Fruit fly (Drosophila melanogaster): Measurements from ENCODE around the gene Nup205.
A peak's percentile ranks its signal among the peaks of the same experiment; 100 is the strongest.

Nup205 gene

DNA sequence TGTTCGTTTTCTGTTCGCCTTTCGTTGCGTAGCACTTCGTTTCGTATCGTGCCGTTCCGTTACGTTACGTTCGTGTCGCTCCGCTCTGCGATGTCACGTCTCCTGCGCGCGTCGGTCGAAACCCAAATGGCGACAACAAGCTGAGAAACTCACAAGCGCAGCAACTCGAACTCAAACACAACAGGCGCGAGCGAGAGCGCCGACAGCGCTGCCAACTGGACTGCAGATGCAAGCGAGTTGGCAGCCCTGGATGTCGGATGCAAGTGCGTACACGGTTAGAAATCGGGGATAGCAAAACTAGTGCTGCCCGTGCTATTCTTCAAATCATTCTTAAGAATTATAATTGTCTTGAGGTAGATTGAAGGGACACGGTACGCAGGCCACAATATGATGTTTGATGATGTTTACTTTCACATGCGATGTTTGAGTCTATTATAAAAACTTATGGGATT, 3.6 kb upstream of the Nup205 start (continued):
- no peak for TF ChIP-seq CG7745 (tag; optimal IDR thresholded peaks at IDR 0.05)
- peak; percentile 64 for TF ChIP-seq CG12942 (GFP tag; optimal IDR thresholded peaks at IDR 0.05)
- TF ChIP-seq trem (tag; optimal IDR thresholded peaks at IDR 0.05), result peak; percentile 100
- no peak for TF ChIP-seq usp (GFP tag; optimal IDR thresholded peaks at IDR 0.05)
- peak; percentile 59 for TF ChIP-seq CG9817 (tag; optimal IDR thresholded peaks at IDR 0.05)
- TF ChIP-seq Awh (GFP tag; IDR thresholded peaks at IDR 0.05), result peak; percentile 64; the same call in 1 of the 2 replicates
- TF ChIP-seq CG9609 (GFP tag; optimal IDR thresholded peaks at IDR 0.05), result peak; percentile 66
- no peak for TF ChIP-seq D (optimal IDR thresholded peaks at IDR 0.05)
- peak; percentile 12 for TF ChIP-seq D (GFP tag; optimal IDR thresholded peaks at IDR 0.05)
- peak; percentile 78 for TF ChIP-seq dysf (GFP tag; IDR thresholded peaks at IDR 0.05)
- peak; percentile 82 for TF ChIP-seq CG30403 (GFP tag; optimal IDR thresholded peaks at IDR 0.05)
- TF ChIP-seq MESR4 (GFP tag; optimal IDR thresholded peaks at IDR 0.05), result peak; percentile 42
- peak; percentile 82 for TF ChIP-seq CG14014 (GFP tag; IDR thresholded peaks at IDR 0.05)
- TF ChIP-seq eyg (GFP tag; optimal IDR thresholded peaks at IDR 0.05), result peak; percentile 40
- TF ChIP-seq salm (tag; optimal IDR thresholded peaks at IDR 0.05), result no peak
- peak; percentile 61 for TF ChIP-seq fd96Cb (tag; optimal IDR thresholded peaks at IDR 0.05)
- TF ChIP-seq CG2875 (GFP tag; optimal IDR thresholded peaks at IDR 0.05), result peak; percentile 38
- TF ChIP-seq CG6683 (GFP tag; optimal IDR thresholded peaks at IDR 0.05), result no peak
- TF ChIP-seq jigr1 (GFP tag; IDR thresholded peaks at IDR 0.05), result no peak
- 0 out of 2 replicates have a peak, but pooled peaks have one; percentile 9 for TF ChIP-seq ro (GFP tag; IDR thresholded peaks at IDR 0.05)
- TF ChIP-seq NfI (GFP tag; optimal IDR thresholded peaks at IDR 0.05), result peak; percentile 74
- peak; percentile 28 for TF ChIP-seq CG17186 (GFP tag; optimal IDR thresholded peaks at IDR 0.05)
- no peak for TF ChIP-seq Nf-YB (GFP tag; optimal IDR thresholded peaks at IDR 0.05)
- TF ChIP-seq D19B (GFP tag; optimal IDR thresholded peaks at IDR 0.05), result peak; percentile 57
- peak; percentile 69 for TF ChIP-seq Camta (GFP tag; optimal IDR thresholded peaks at IDR 0.05)
- peak; percentile 43 for TF ChIP-seq Max (GFP tag; optimal IDR thresholded peaks at IDR 0.05)
- TF ChIP-seq pita (GFP tag; optimal IDR thresholded peaks at IDR 0.05), result no peak
- 0 out of 3 replicates have a peak, but pooled peaks have one; percentile 20 for TF ChIP-seq CG3726 (GFP tag; IDR thresholded peaks at IDR 0.05)
- TF ChIP-seq vfl (GFP tag; optimal IDR thresholded peaks at IDR 0.05), result peak; percentile 36
- peak; percentile 58 for TF ChIP-seq Oli (tag; optimal IDR thresholded peaks at IDR 0.05)
- peak; percentile 69; the same call in 2 of the 3 replicates for TF ChIP-seq CG6791 (GFP tag; IDR thresholded peaks at IDR 0.05; ENCODE audit: partially characterized antibody)
- TF ChIP-seq CG11398 (GFP tag; optimal IDR thresholded peaks at IDR 0.05), result no peak
- peak; percentile 73 for TF ChIP-seq CG2712 (tag; optimal IDR thresholded peaks at IDR 0.05)
- peak; percentile 63 for TF ChIP-seq Meics (GFP tag; optimal IDR thresholded peaks at IDR 0.05)
- TF ChIP-seq CG9437 (GFP tag; optimal IDR thresholded peaks at IDR 0.05), result peak; percentile 99
- TF ChIP-seq Ptx1 (GFP tag; IDR thresholded peaks at IDR 0.05), result peak; percentile 76
- TF ChIP-seq mld (GFP tag; IDR thresholded peaks at IDR 0.05; ENCODE audit: partially characterized antibody), result 0 out of 3 replicates have a peak, but pooled peaks have one; percentile 58
- TF ChIP-seq ems (GFP tag; optimal IDR thresholded peaks at IDR 0.05), result peak; percentile 74
- peak; percentile 74 for TF ChIP-seq Chrac-16 (GFP tag; optimal IDR thresholded peaks at IDR 0.05)
- peak; percentile 20 for TF ChIP-seq CG7987 (GFP tag; optimal IDR thresholded peaks at IDR 0.05)
- no peak for TF ChIP-seq lov (optimal IDR thresholded peaks at IDR 0.05)
- peak; percentile 82 for TF ChIP-seq lov (GFP tag; IDR thresholded peaks at IDR 0.05)
- peak; percentile 69 for TF ChIP-seq stc (GFP tag; IDR thresholded peaks at IDR 0.05)
- TF ChIP-seq crol (GFP tag; IDR thresholded peaks at IDR 0.05), result peak; percentile 54
- TF ChIP-seq ash1 (GFP tag; optimal IDR thresholded peaks at IDR 0.05), result peak; percentile 68
- peak; percentile 86 for TF ChIP-seq slbo (GFP tag; IDR thresholded peaks at IDR 0.05)
- peak; percentile 82 for TF ChIP-seq chn (GFP tag; optimal IDR thresholded peaks at IDR 0.05)
- TF ChIP-seq row (GFP tag; IDR thresholded peaks at IDR 0.05), result peak; percentile 85
- TF ChIP-seq ab (GFP tag; optimal IDR thresholded peaks at IDR 0.05), result peak; percentile 80
- peak; percentile 67 for TF ChIP-seq HmgZ (tag; optimal IDR thresholded peaks at IDR 0.05)
- TF ChIP-seq CG11504 (tag; optimal IDR thresholded peaks at IDR 0.05), result peak; percentile 74

Measured in whole organism, embryonic.